Worm (Caenorhabditis elegans): ENCODE data around the gene irld-42.

- no peak for TF ChIP-seq med-1 (GFP tag; optimal IDR thresholded peaks at IDR 0.05; ENCODE audit: insufficient read depth)
- no peak for TF ChIP-seq ztf-23 (GFP tag; IDR thresholded peaks at IDR 0.05)
- TF ChIP-seq ref-1 (GFP tag; conservative IDR thresholded peaks at IDR 0.05) = no peak
- TF ChIP-seq T22C8.4 (GFP tag; IDR thresholded peaks at IDR 0.05) = no peak
- TF ChIP-seq ztf-29 (GFP tag; IDR thresholded peaks at IDR 0.05) = no peak
These were observed 41.6 kb upstream of the irld-42 start, which contains the start of gene nhr-237 for ce11 chrV:1626720-1627119.
